Worm (Caenorhabditis elegans) whole organism, young adult: Measurements from ENCODE around the gene atp-4.

Experiments used
- B0019.2 ChIP-seq: fragments of 200-800 bp; sonication (Bioruptor generic); conservative IDR thresholded peaks from 2 replicates; pipeline ENCODE4 v1.3.6; 2022; ENCODE audit warnings: missing genetic modification reagents, missing genetic modification characterization, missing compliant biosample characterization
- B0035.1 ChIP-seq: sonication (generic microtip); optimal IDR thresholded peaks from 2 replicates; lab custom pipeline; 2016; ENCODE audit warnings: missing genetic modification characterization, mild to moderate bottlenecking, missing compliant biosample characterization, missing genotype, missing genetic modification reagents
- B0336.3 ChIP-seq: fragments of 200-800 bp; sonication (Bioruptor generic); IDR thresholded peaks from 2 replicates; pipeline ENCODE4 v1.3.6; 2022; ENCODE audit warnings: missing genetic modification characterization, missing compliant biosample characterization
- C06A6.2 ChIP-seq: fragments of 200-800 bp; sonication (Bioruptor generic); conservative IDR thresholded peaks from 2 replicates; pipeline ENCODE4 v1.3.6; 2022; ENCODE audit warnings: missing genetic modification characterization, missing compliant biosample characterization
- C17E4.6 ChIP-seq: fragments of 200-800 bp; sonication (Bioruptor generic); IDR thresholded peaks from 2 replicates; pipeline ENCODE4 v1.3.6; 2022; ENCODE audit warnings: missing genetic modification reagents, missing genetic modification characterization, missing compliant biosample characterization
- F23B12.7 ChIP-seq: sonication (generic microtip); optimal IDR thresholded peaks from 2 replicates; lab custom pipeline; 2017; ENCODE audit warnings: missing genetic modification characterization, mild to moderate bottlenecking, missing compliant biosample characterization, antibody characterized with exemption, moderate library complexity; ENCODE audit not compliant: insufficient read depth
- F52B5.7 ChIP-seq: sonication (generic microtip); optimal IDR thresholded peaks from 2 replicates; lab custom pipeline; 2016; ENCODE audit warnings: mild to moderate bottlenecking, missing genetic modification characterization, missing compliant biosample characterization
- F57A8.1 ChIP-seq: fragments of 200-800 bp; sonication (Bioruptor generic); optimal IDR thresholded peaks from 2 replicates; lab custom pipeline; 2018; ENCODE audit warnings: mild to moderate bottlenecking, missing genetic modification characterization, moderate library complexity, missing compliant biosample characterization
- K12H6.12 ChIP-seq: fragments of 200-800 bp; sonication (Bioruptor generic); optimal IDR thresholded peaks from 2 replicates; lab custom pipeline; 2018; ENCODE audit warnings: mild to moderate bottlenecking, missing genetic modification characterization, missing compliant biosample characterization
- Y53G8AR.9 ChIP-seq: fragments of 200-800 bp; sonication (Bioruptor generic); conservative IDR thresholded peaks from 2 replicates; pipeline ENCODE4 v1.3.6; 2022; ENCODE audit warnings: missing genetic modification reagents, missing genetic modification characterization, missing compliant biosample characterization
- Y56A3A.18 ChIP-seq: fragments of 200-800 bp; sonication (Bioruptor generic); IDR thresholded peaks from 2 replicates; pipeline ENCODE4 v1.3.6; 2022; ENCODE audit warnings: missing genetic modification reagents, missing genetic modification characterization, missing compliant biosample characterization
- aptf-2 ChIP-seq: fragments of 200-800 bp; sonication (Bioruptor generic); conservative IDR thresholded peaks from 2 replicates; pipeline ENCODE4 v1.3.6; 2022; ENCODE audit warnings: missing genetic modification reagents, missing genetic modification characterization, missing compliant biosample characterization
- aptf-3 ChIP-seq: fragments of 200-800 bp; sonication (Bioruptor generic); IDR thresholded peaks from 2 replicates; pipeline ENCODE4 v1.3.6; 2022; ENCODE audit warnings: missing genetic modification characterization, missing compliant biosample characterization
- atf-7 ChIP-seq: sonication (generic microtip); optimal IDR thresholded peaks from 2 replicates; lab custom pipeline; 2017; ENCODE audit warnings: mild to moderate bottlenecking, missing genetic modification characterization, missing compliant biosample characterization
- attf-6 ChIP-seq: fragments of 200-800 bp; sonication (Bioruptor generic); IDR thresholded peaks from 2 replicates; pipeline ENCODE4 v1.3.6; 2022; ENCODE audit warnings: missing genetic modification reagents, missing genetic modification characterization, missing compliant biosample characterization
- ceh-27 ChIP-seq: fragments of 200-800 bp; sonication (Bioruptor generic); optimal IDR thresholded peaks from 2 replicates; lab custom pipeline; 2018; ENCODE audit warnings: mild to moderate bottlenecking, missing genetic modification characterization, moderate library complexity, missing compliant biosample characterization
- ceh-91 ChIP-seq: fragments of 200-800 bp; sonication (Bioruptor generic); IDR thresholded peaks from 2 replicates; pipeline ENCODE4 v1.3.6; 2022; ENCODE audit warnings: missing genetic modification reagents, missing genetic modification characterization, missing compliant biosample characterization
- dox-1 ChIP-seq: fragments of 200-800 bp; sonication (Bioruptor generic); IDR thresholded peaks from 2 replicates; pipeline ENCODE4 v1.3.6; 2022; ENCODE audit warnings: missing genetic modification reagents, missing genetic modification characterization, missing compliant biosample characterization
- dpl-1 ChIP-seq: fragments of 150-350 bp; optimal IDR thresholded peaks from 2 replicates; lab custom pipeline; 2014; ENCODE audit warnings: missing biosample characterization, missing genetic modification reagents, missing genetic modification characterization
- efl-1 ChIP-seq: fragments of 150-350 bp; optimal IDR thresholded peaks from 2 replicates; lab custom pipeline; 2014; ENCODE audit warnings: missing biosample characterization, missing genetic modification reagents, missing genetic modification characterization
- ets-4 ChIP-seq: fragments of 200-800 bp; sonication (Bioruptor generic); optimal IDR thresholded peaks from 2 replicates; lab custom pipeline; 2018; ENCODE audit warnings: mild to moderate bottlenecking, missing genetic modification characterization, missing compliant biosample characterization
- fkh-3 ChIP-seq: sonication (generic microtip); optimal IDR thresholded peaks from 2 replicates; lab custom pipeline; 2016; ENCODE audit warnings: mild to moderate bottlenecking, missing genetic modification characterization, missing compliant biosample characterization
- hmg-1.2 ChIP-seq: fragments of 200-800 bp; sonication (Bioruptor generic); IDR thresholded peaks from 2 replicates; pipeline ENCODE4 v1.3.6; 2022; ENCODE audit warnings: missing genetic modification reagents, missing genetic modification characterization, missing compliant biosample characterization
- hmg-20 ChIP-seq: fragments of 200-800 bp; sonication (Bioruptor generic); IDR thresholded peaks from 2 replicates; pipeline ENCODE4 v1.3.6; 2022; ENCODE audit warnings: missing genetic modification reagents, missing genetic modification characterization, missing compliant biosample characterization
- lin-35 ChIP-seq, 3 experiments: fragments of 150-350 bp in 2 of 3; sonication (generic microtip) in 1 of 3; optimal IDR thresholded peaks; 2 replicates each; lab custom pipeline; 2014 to 2018; ENCODE audit warnings: missing biosample characterization in 3 of 3, missing genetic modification characterization in 3 of 3, missing genetic modification reagents in 3 of 3
- lin-54 ChIP-seq: fragments of 200-800 bp; sonication (Bioruptor generic); optimal IDR thresholded peaks from 2 replicates; lab custom pipeline; 2018; ENCODE audit warnings: mild to moderate bottlenecking, missing genetic modification characterization, missing compliant biosample characterization
- madf-6 ChIP-seq: fragments of 200-800 bp; sonication (Bioruptor generic); IDR thresholded peaks from 2 replicates; pipeline ENCODE4 v1.3.6; 2022; ENCODE audit warnings: missing genetic modification reagents, missing genetic modification characterization, missing compliant biosample characterization
- nfya-1 ChIP-seq: sonication (generic microtip); optimal IDR thresholded peaks from 2 replicates; lab custom pipeline; 2017; ENCODE audit warnings: antibody characterized with exemption, missing compliant biosample characterization, missing genetic modification characterization, borderline replicate concordance; ENCODE audit not compliant: insufficient read depth
- nhr-179 ChIP-seq: sonication (generic microtip); optimal IDR thresholded peaks from 2 replicates; lab custom pipeline; 2016; ENCODE audit warnings: mild to moderate bottlenecking, missing genetic modification characterization, missing compliant biosample characterization
- nhr-27 ChIP-seq: fragments of 200-800 bp; sonication (Bioruptor generic); optimal IDR thresholded peaks from 2 replicates; lab custom pipeline; 2018; ENCODE audit warnings: mild to moderate bottlenecking, missing genetic modification characterization, moderate library complexity, missing compliant biosample characterization
- nhr-80 ChIP-seq: sonication (generic microtip); optimal IDR thresholded peaks from 2 replicates; lab custom pipeline; 2016; ENCODE audit warnings: missing genetic modification characterization, missing compliant biosample characterization
- nhr-90 ChIP-seq: sonication (generic microtip); optimal IDR thresholded peaks from 2 replicates; lab custom pipeline; 2016; ENCODE audit warnings: missing genotype, mild to moderate bottlenecking, missing genetic modification characterization, missing compliant biosample characterization
- pbrm-1 ChIP-seq: fragments of 200-800 bp; sonication (Bioruptor generic); IDR thresholded peaks from 2 replicates; pipeline ENCODE4 v1.3.6; 2022; ENCODE audit warnings: missing genetic modification reagents, missing genetic modification characterization, missing compliant biosample characterization
- pha-4 ChIP-seq: fragments of 150-350 bp; sonication (generic microtip); optimal IDR thresholded peaks from 2 replicates; lab custom pipeline; 2014; ENCODE audit warnings: missing biosample characterization, missing genetic modification reagents, missing genetic modification characterization
- repo-1 ChIP-seq: sonication (generic microtip); optimal IDR thresholded peaks from 2 replicates; lab custom pipeline; 2017; ENCODE audit warnings: mild to moderate bottlenecking, missing genetic modification characterization, missing compliant biosample characterization
- sea-2 ChIP-seq: fragments of 200-800 bp; sonication (Bioruptor generic); IDR thresholded peaks from 2 replicates; pipeline ENCODE4 v1.3.6; 2022; ENCODE audit warnings: missing genetic modification characterization, missing compliant biosample characterization
- snpc-3.4 ChIP-seq: sonication (generic microtip); optimal IDR thresholded peaks from 2 replicates; lab custom pipeline; 2017; ENCODE audit warnings: missing genetic modification characterization, mild to moderate bottlenecking, missing compliant biosample characterization, antibody characterized with exemption, moderate library complexity, missing genotype, missing genetic modification reagents
- somi-1 ChIP-seq: fragments of 200-800 bp; sonication (Bioruptor generic); optimal IDR thresholded peaks from 2 replicates; lab custom pipeline; 2018; ENCODE audit warnings: mild to moderate bottlenecking, missing genetic modification characterization, missing compliant biosample characterization
- unc-130 ChIP-seq: sonication (generic microtip); optimal IDR thresholded peaks from 2 replicates; lab custom pipeline; 2016; ENCODE audit warnings: missing genetic modification reagents, missing genetic modification characterization, missing compliant biosample characterization

The atp-4 gene

DNA sequence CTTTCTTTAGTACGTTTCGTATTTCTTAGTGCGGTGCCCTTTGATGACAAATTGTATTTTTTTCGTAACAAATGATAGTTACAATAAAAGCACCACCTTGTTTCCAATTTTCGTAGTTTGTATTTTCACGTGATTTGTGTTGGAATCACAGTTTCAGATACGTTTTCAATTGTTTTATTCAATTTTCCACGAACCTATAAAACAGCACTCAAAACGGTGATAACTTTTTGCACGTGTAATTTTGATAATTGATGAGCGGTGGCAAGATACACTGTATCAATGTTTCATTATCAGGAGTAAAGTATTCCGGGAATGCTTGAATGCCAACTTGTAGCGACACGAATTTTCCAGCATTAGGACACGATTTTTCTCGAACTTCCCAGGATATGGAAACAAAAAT is 15.8 kb downstream of the atp-4 start:
- TF ChIP-seq snpc-3.4 (tag; lab: Kevin White, UChicago) (no peak), sea-2 (GFP tag; lab: Robert Waterston, UW) (no peak), aptf-3 (GFP tag; lab: Robert Waterston, UW) (no peak), F57A8.1 (GFP tag; lab: Kevin White, UChicago) (no peak), fkh-3 (tag; lab: Kevin White, UChicago) (no peak), somi-1 (GFP tag; lab: Kevin White, UChicago) (no peak), pbrm-1 (no peak), nfya-1 (tag; lab: Kevin White, UChicago) (no peak), nhr-80 (tag; lab: Kevin White, UChicago) (peak; percentile 74), ceh-27 (GFP tag; lab: Kevin White, UChicago) (no peak), atf-7 (tag; lab: Kevin White, UChicago) (peak; percentile 45), ets-4 (GFP tag; lab: Kevin White, UChicago) (no peak), unc-130 (GFP tag; lab: Kevin White, UChicago) (no peak), pha-4 (tag; lab: Kevin White, UChicago) (no peak), nhr-90 (no peak)

ce11 chrV:6408733-6409227 is 18.1 kb downstream of the atp-4 start, which contains the start of gene bcf-1:
TSS of gene bcf-1 (minus strand) at chrV:6408783.
- TF ChIP-seq C17E4.6 (no peak), Y56A3A.18 (GFP tag; lab: Robert Waterston, UW) (no peak), dox-1 (GFP tag; lab: Robert Waterston, UW) (no peak), dpl-1 (GFP tag; lab: Kevin White, UChicago) (no peak), lin-54 (GFP tag; lab: Kevin White, UChicago) (no peak), nhr-80 (tag; lab: Kevin White, UChicago) (peak; percentile 70), lin-35 (GFP tag; optimal IDR thresholded peaks at IDR 0.05; lab: Kevin White, UChicago) (no peak), nhr-179 (tag; lab: Kevin White, UChicago) (no peak)

DNA sequence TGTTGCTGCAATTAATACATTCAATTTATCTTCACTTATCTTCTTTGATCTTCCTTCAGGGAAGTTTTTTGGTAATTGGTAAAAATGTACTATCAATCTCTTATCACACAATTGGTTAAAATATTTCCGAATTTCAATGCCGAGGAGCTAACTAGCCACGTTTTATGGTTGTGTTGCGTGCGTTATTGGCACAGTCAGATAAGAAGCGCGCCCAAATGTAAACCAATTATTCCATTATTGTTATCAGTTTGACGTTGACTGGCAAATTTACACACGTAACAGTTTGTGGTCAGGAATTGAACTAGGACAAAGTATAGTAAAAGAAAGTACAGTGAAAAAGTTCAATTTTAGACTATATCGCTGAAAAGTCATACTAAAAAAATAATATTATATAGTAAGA is 19.3 kb downstream of the atp-4 start:
- no peak for TF ChIP-seq B0035.1 (tag; lab: Kevin White, UChicago)
- TF ChIP-seq nhr-27 (tag; lab: Kevin White, UChicago) = no peak
- no peak for TF ChIP-seq sea-2 (GFP tag; lab: Robert Waterston, UW)
- TF ChIP-seq nhr-80 (tag; lab: Kevin White, UChicago) = peak; percentile 41
- TF ChIP-seq aptf-2 = no peak

DNA sequence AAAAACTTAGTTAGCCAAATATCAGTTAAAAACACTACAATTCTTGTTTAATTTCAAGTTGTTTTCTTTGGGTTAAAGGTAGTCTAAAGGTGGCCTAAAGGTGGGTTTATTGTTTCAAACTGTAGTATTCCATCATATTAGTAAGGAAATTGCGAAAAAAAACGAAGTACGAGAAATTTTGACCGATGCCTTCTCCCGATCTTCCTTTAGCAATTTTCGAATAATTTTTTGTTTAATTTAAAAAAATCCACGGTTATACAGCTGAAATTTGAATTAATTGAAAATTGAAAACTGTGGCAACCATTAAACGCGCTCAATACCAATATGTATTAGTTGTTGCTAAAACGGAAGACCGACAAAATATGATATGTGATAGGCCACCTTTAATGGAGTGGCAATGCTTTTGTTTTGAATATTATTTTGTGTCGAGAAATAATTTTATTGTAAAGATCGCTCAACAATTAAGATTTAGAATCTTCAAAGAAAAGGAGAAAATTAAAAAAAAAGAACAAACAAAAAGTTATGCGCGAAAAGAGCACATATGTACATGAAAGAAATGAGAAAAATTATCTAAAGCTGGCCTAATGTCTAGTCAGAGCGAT is 25.9 kb downstream of the atp-4 start:
- TF ChIP-seq F52B5.7 (tag; lab: Kevin White, UChicago) = no peak
- 0 out of 2 replicates have a peak, but pooled peaks have one; percentile 7 for TF ChIP-seq madf-6 (GFP tag; lab: Robert Waterston, UW)
- TF ChIP-seq lin-54 (GFP tag; lab: Kevin White, UChicago) = peak; percentile 12
- no peak for TF ChIP-seq K12H6.12 (tag; lab: Kevin White, UChicago)
- peak; percentile 53 for TF ChIP-seq Y53G8AR.9 (GFP tag; lab: Robert Waterston, UW)
- peak; percentile 24 for TF ChIP-seq nhr-80 (tag; lab: Kevin White, UChicago)
- TF ChIP-seq Y56A3A.18 (GFP tag; lab: Robert Waterston, UW) = 0 out of 2 replicates have a peak, but pooled peaks have one; percentile 10
- no peak for TF ChIP-seq B0019.2
- peak; percentile 29 for TF ChIP-seq atf-7 (tag; lab: Kevin White, UChicago)
- TF ChIP-seq dox-1 (GFP tag; lab: Robert Waterston, UW) = no peak
- TF ChIP-seq B0336.3 (GFP tag; lab: Robert Waterston, UW) = 0 out of 2 replicates have a peak, but pooled peaks have one; percentile 33
- peak; percentile 14 for TF ChIP-seq repo-1 (tag; lab: Kevin White, UChicago)
- TF ChIP-seq C06A6.2 = 0 out of 2 replicates have a peak, but pooled peaks have one; percentile 28
- TF ChIP-seq F23B12.7 (tag; lab: Kevin White, UChicago) = no peak
- 0 out of 2 replicates have a peak, but pooled peaks have one; percentile 17 for TF ChIP-seq hmg-1.2 (GFP tag; lab: Robert Waterston, UW)
- no peak for TF ChIP-seq hmg-20 (GFP tag; lab: Robert Waterston, UW)
- TF ChIP-seq attf-6 (GFP tag; lab: Robert Waterston, UW) = 0 out of 2 replicates have a peak, but pooled peaks have one; percentile 8
- no peak for TF ChIP-seq ceh-91 (GFP tag; lab: Robert Waterston, UW)
- TF ChIP-seq efl-1 (GFP tag; lab: Kevin White, UChicago) = no peak
- TF ChIP-seq, all 124 proteins: peak for 11
